Worm (Caenorhabditis elegans): ENCODE results near the gene Y39B6A.29.
A peak's percentile ranks its signal among the peaks of the same experiment; 100 is the strongest.

DNA sequence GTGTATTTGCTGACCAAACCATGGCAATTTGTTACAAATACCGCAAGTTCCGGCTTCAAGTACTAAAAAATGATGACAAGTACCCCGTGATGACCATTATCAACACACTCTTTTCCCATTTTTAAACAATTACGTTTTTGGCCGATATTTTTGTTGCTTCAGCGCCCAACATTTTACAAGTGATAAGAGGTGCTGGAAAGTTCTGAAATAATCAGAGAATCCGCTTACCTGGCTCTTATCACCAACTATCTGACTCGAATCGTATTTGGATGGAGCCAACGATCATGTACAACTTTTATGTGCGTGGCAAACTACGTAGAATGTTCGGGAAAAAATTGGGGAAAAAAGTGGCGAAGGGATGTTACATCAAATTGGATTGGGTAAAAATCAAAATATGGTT, 28.7 kb upstream of the Y39B6A.29 start:
- TF ChIP-seq elt-1 (tag; optimal IDR thresholded peaks at IDR 0.05) (no peak), mdl-1 (tag; optimal IDR thresholded peaks at IDR 0.05) (no peak), snpc-4 (tag; optimal IDR thresholded peaks at IDR 0.05) (no peak), ZK546.5 (tag; optimal IDR thresholded peaks at IDR 0.05) (no peak), pqm-1 (tag; optimal IDR thresholded peaks at IDR 0.05) (peak; percentile 96), skn-1 (tag; optimal IDR thresholded peaks at IDR 0.05) (peak; percentile 1), ama-1 (optimal IDR thresholded peaks at IDR 0.05) (no peak), tbx-2 (tag; optimal IDR thresholded peaks at IDR 0.05) (no peak)
